Worm (Caenorhabditis elegans): ENCODE data around the gene T03D3.5.

DNA sequence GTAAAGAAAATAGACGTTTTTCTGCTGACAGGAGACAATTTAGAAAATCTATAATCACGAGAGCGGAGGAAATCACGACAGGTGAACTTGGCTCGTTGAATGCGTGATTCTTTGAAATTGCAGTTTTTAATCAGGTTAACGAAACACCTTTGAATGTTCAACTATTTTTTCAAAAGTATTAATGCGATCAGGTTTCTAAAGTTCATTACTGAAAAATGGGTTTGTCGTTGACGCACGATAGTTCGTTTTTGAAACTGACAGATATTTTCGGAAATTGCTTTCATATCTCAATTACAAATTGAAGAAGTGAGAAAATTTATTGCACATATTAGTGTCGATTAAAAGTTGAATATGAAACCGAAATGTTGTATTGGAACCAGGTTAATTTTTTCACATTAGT is 10.7 kb downstream of the T03D3.5 start, which contains the start of gene F54E2.5:
- TF ChIP-seq mdl-1 (tag; optimal IDR thresholded peaks at IDR 0.05): no peak
- no peak for TF ChIP-seq aly-2 (tag; optimal IDR thresholded peaks at IDR 0.05)
- TF ChIP-seq nhr-237 (tag; optimal IDR thresholded peaks at IDR 0.05): no peak
- no peak for TF ChIP-seq skn-1 (tag; optimal IDR thresholded peaks at IDR 0.05)
- no peak for TF ChIP-seq nhr-11 (tag; optimal IDR thresholded peaks at IDR 0.05)
- no peak for TF ChIP-seq nhr-23 (tag; optimal IDR thresholded peaks at IDR 0.05)
- no peak for TF ChIP-seq nhr-28 (tag; optimal IDR thresholded peaks at IDR 0.05)
- TF ChIP-seq zag-1 (tag; optimal IDR thresholded peaks at IDR 0.05): no peak
- TF ChIP-seq nfya-1 (tag; optimal IDR thresholded peaks at IDR 0.05; ENCODE audit: insufficient read depth): no peak
- TF ChIP-seq tbx-2 (tag; optimal IDR thresholded peaks at IDR 0.05): no peak
- no peak for TF ChIP-seq lin-15B (tag; optimal IDR thresholded peaks at IDR 0.05)
